Fruit fly (Drosophila melanogaster): Measurements from ENCODE around the gene CG43092.

dm6 chr3R:22793953-22794352 lies 24.5 kb upstream of the CG43092 start:
- no peak for TF ChIP-seq CG32121 (GFP tag; IDR thresholded peaks at IDR 0.05)
- TF ChIP-seq EcR (GFP tag; optimal IDR thresholded peaks at IDR 0.05), result no peak
- no peak for TF ChIP-seq CG10348 (GFP tag; IDR thresholded peaks at IDR 0.05)
- TF ChIP-seq gl (tag; optimal IDR thresholded peaks at IDR 0.05), result no peak
- TF ChIP-seq Pif1A (GFP tag; optimal IDR thresholded peaks at IDR 0.05), result no peak
- TF ChIP-seq CG4496 (GFP tag; IDR thresholded peaks at IDR 0.05), result no peak
- TF ChIP-seq D1 (tag; optimal IDR thresholded peaks at IDR 0.05), result no peak
- no peak for TF ChIP-seq CG8301 (tag; optimal IDR thresholded peaks at IDR 0.05)
- no peak for TF ChIP-seq CG15710 (tag; optimal IDR thresholded peaks at IDR 0.05)
- TF ChIP-seq Ets98B (GFP tag; IDR thresholded peaks at IDR 0.05), result no peak
- no peak for TF ChIP-seq CG12605 (GFP tag; IDR thresholded peaks at IDR 0.05)
